Fruit fly (Drosophila melanogaster) whole organism, embryonic: ENCODE data around the gene atl.

Experiments
- CG1024 ChIP-seq: fragments of 200-800 bp; sonication (Bioruptor generic); IDR thresholded peaks from 2 replicates; pipeline ENCODE4 v1.3.6; 2022; ENCODE audit warnings: missing biosample characterization, missing genetic modification characterization
- CG10959 ChIP-seq: fragments of 200-800 bp; sonication (Bioruptor generic); IDR thresholded peaks from 2 replicates; pipeline ENCODE4 v1.3.6; 2022; ENCODE audit warnings: missing biosample characterization, missing genetic modification characterization
- CG11247 ChIP-seq: fragments of 200-800 bp; sonication (Bioruptor generic); IDR thresholded peaks from 2 replicates; pipeline ENCODE4 v1.3.6; 2022; ENCODE audit warnings: missing biosample characterization, missing genetic modification characterization
- CG14965 ChIP-seq: fragments of 200-800 bp; sonication (Bioruptor generic); optimal IDR thresholded peaks from 2 replicates; lab custom pipeline; 2016; ENCODE audit warnings: missing biosample characterization, missing genetic modification characterization, borderline replicate concordance
- CG1529 ChIP-seq: fragments of 200-800 bp; sonication (Bioruptor generic); optimal IDR thresholded peaks from 3 replicates; lab custom pipeline; 2018; ENCODE audit warnings: missing biosample characterization, missing genetic modification characterization
- CG15696 ChIP-seq: fragments of 200-800 bp; sonication (Bioruptor generic); optimal IDR thresholded peaks from 2 replicates; lab custom pipeline; 2019; ENCODE audit warnings: missing biosample characterization, mild to moderate bottlenecking, missing genetic modification characterization, moderate library complexity
- CG17385 ChIP-seq: fragments of 200-800 bp; sonication (Bioruptor generic); optimal IDR thresholded peaks from 3 replicates; lab custom pipeline; 2018; ENCODE audit warnings: missing biosample characterization, mild to moderate bottlenecking, missing genetic modification characterization
- CG33213 ChIP-seq: fragments of 200-800 bp; sonication (Bioruptor generic); optimal IDR thresholded peaks from 3 replicates; lab custom pipeline; 2016; ENCODE audit warnings: missing biosample characterization, missing genetic modification characterization
- CG3726 ChIP-seq: fragments of 200-800 bp; sonication (Bioruptor generic); IDR thresholded peaks from 3 replicates; pipeline ENCODE4, ENCODE4 v1.3.6; 2022; ENCODE audit warnings: missing biosample characterization, missing genetic modification characterization
- CG4707 ChIP-seq: fragments of 200-800 bp; sonication (Bioruptor generic); optimal IDR thresholded peaks from 2 replicates; lab custom pipeline; 2018; ENCODE audit warnings: missing biosample characterization, mild to moderate bottlenecking, missing genetic modification characterization, moderate library complexity
- CG5953 ChIP-seq: fragments of 200-800 bp; sonication (Bioruptor generic); IDR thresholded peaks from 2 replicates; pipeline ENCODE4 v1.3.6; 2022; ENCODE audit warnings: missing biosample characterization, missing genetic modification characterization
- CG6791 ChIP-seq: fragments of 200-800 bp; sonication (Bioruptor generic); IDR thresholded peaks from 3 replicates; pipeline ENCODE4 v1.3.6; 2022; ENCODE audit warnings: missing biosample characterization, missing genetic modification characterization; ENCODE audit not compliant: partially characterized antibody
- CG7556 ChIP-seq: fragments of 200-800 bp; sonication (Bioruptor generic); optimal IDR thresholded peaks from 2 replicates; lab custom pipeline; 2017; ENCODE audit warnings: missing biosample characterization, mild to moderate bottlenecking, missing genetic modification characterization
- CG8359 ChIP-seq: fragments of 200-800 bp; sonication (Bioruptor generic); optimal IDR thresholded peaks from 2 replicates; lab custom pipeline; 2017; ENCODE audit warnings: missing biosample characterization, mild to moderate bottlenecking, missing genetic modification characterization, borderline replicate concordance
- CG8765 ChIP-seq: fragments of 200-800 bp; sonication (Bioruptor generic); IDR thresholded peaks from 2 replicates; pipeline ENCODE4 v1.3.6; 2022; ENCODE audit warnings: missing biosample characterization, missing genetic modification characterization
- CG9215 ChIP-seq: fragments of 200-800 bp; sonication (Bioruptor generic); IDR thresholded peaks from 2 replicates; pipeline ENCODE4 v1.3.6; 2022; ENCODE audit warnings: missing biosample characterization, missing genetic modification characterization
- Dfd ChIP-seq, 2 experiments: fragments of >200 bp; optimal IDR thresholded peaks; 2 replicates each; lab custom pipeline; 2017; ENCODE audit warnings: missing biosample characterization in 2 of 2, missing genetic modification characterization in 2 of 2
- H15 ChIP-seq: fragments of 200-800 bp; sonication (Bioruptor generic); IDR thresholded peaks from 3 replicates; pipeline ENCODE4 v1.3.6; 2022; ENCODE audit warnings: missing biosample characterization, missing genetic modification characterization
- Hey ChIP-seq: fragments of 200-800 bp; sonication (Bioruptor generic); optimal IDR thresholded peaks from 3 replicates; lab custom pipeline; 2018; ENCODE audit warnings: missing biosample characterization, mild to moderate bottlenecking, missing genetic modification characterization
- Hmr ChIP-seq: fragments of 200-800 bp; sonication (Bioruptor generic); optimal IDR thresholded peaks from 3 replicates; lab custom pipeline; 2017; ENCODE audit warnings: mild to moderate bottlenecking, missing biosample characterization, missing genetic modification reagents, missing genetic modification characterization
- Hr3 ChIP-seq: fragments of 200-800 bp; sonication (Bioruptor generic); optimal IDR thresholded peaks from 3 replicates; lab custom pipeline; 2016; ENCODE audit warnings: missing biosample characterization, missing genetic modification characterization
- Jarid2 ChIP-seq: fragments of 200-800 bp; sonication (Bioruptor generic); optimal IDR thresholded peaks from 3 replicates; lab custom pipeline; 2017; ENCODE audit warnings: mild to moderate bottlenecking, missing biosample characterization, missing genetic modification reagents, missing genetic modification characterization
- Lim3 ChIP-seq: fragments of 200-800 bp; sonication (Bioruptor generic); IDR thresholded peaks from 2 replicates; pipeline ENCODE4 v1.3.6; 2022; ENCODE audit warnings: missing biosample characterization, missing genetic modification characterization
- Max ChIP-seq: fragments of 200-800 bp; sonication (Bioruptor generic); optimal IDR thresholded peaks from 2 replicates; lab custom pipeline; 2016; ENCODE audit warnings: missing biosample characterization, mild to moderate bottlenecking, missing genetic modification characterization
- Nf-YC ChIP-seq: fragments of 200-800 bp; optimal IDR thresholded peaks from 3 replicates; lab custom pipeline; 2019; ENCODE audit warnings: missing biosample characterization, mild to moderate bottlenecking, missing genetic modification characterization, moderate library complexity
- PHDP ChIP-seq: fragments of 200-800 bp; sonication (Bioruptor generic); optimal IDR thresholded peaks from 3 replicates; lab custom pipeline; 2018; ENCODE audit warnings: missing biosample characterization, mild to moderate bottlenecking, missing genetic modification characterization, moderate library complexity
- Six4 ChIP-seq: fragments of 200-800 bp; sonication (Bioruptor generic); optimal IDR thresholded peaks from 2 replicates; lab custom pipeline; 2016; ENCODE audit warnings: missing biosample characterization, missing genetic modification characterization
- Tbp ChIP-seq: fragments of >200 bp; optimal IDR thresholded peaks from 2 replicates; lab custom pipeline; 2018; ENCODE audit warnings: missing biosample characterization, missing genetic modification characterization
- Usf ChIP-seq: fragments of 200-800 bp; sonication (Bioruptor generic); optimal IDR thresholded peaks from 2 replicates; lab custom pipeline; 2017; ENCODE audit warnings: missing genotype, missing biosample characterization, missing genetic modification characterization
- btn ChIP-seq: fragments of 200-800 bp; sonication (Bioruptor generic); optimal IDR thresholded peaks from 2 replicates; lab custom pipeline; 2016; ENCODE audit warnings: missing biosample characterization, missing genetic modification characterization
- caup ChIP-seq: fragments of 200-800 bp; sonication (Bioruptor generic); optimal IDR thresholded peaks from 3 replicates; lab custom pipeline; 2017; ENCODE audit warnings: missing biosample characterization, mild to moderate bottlenecking, missing genetic modification characterization, moderate library complexity; ENCODE audit not compliant: severe bottlenecking
- cg ChIP-seq: fragments of 200-800 bp; sonication (Bioruptor generic); optimal IDR thresholded peaks from 3 replicates; lab custom pipeline; 2019; ENCODE audit warnings: missing biosample characterization, mild to moderate bottlenecking, missing genetic modification characterization, moderate library complexity
- disco-r ChIP-seq: fragments of 200-800 bp; sonication (Bioruptor generic); optimal IDR thresholded peaks from 2 replicates; lab custom pipeline; 2016; ENCODE audit warnings: missing biosample characterization, missing genetic modification characterization
- en ChIP-seq: fragments of 200-800 bp; sonication (Bioruptor generic); optimal IDR thresholded peaks from 2 replicates; lab custom pipeline; 2016; ENCODE audit warnings: missing biosample characterization, missing genetic modification characterization
- fd102C ChIP-seq: fragments of 200-800 bp; sonication (Bioruptor generic); optimal IDR thresholded peaks from 2 replicates; lab custom pipeline; 2018; ENCODE audit warnings: missing biosample characterization, mild to moderate bottlenecking, missing genetic modification characterization, moderate library complexity
- fd64A ChIP-seq: fragments of 200-800 bp; sonication (Bioruptor generic); optimal IDR thresholded peaks from 3 replicates; lab custom pipeline; 2018; ENCODE audit warnings: missing biosample characterization, mild to moderate bottlenecking, missing genetic modification characterization
- gem ChIP-seq: fragments of 200-800 bp; sonication (Bioruptor generic); optimal IDR thresholded peaks from 2 replicates; lab custom pipeline; 2019; ENCODE audit warnings: missing biosample characterization, mild to moderate bottlenecking, missing genetic modification characterization, moderate library complexity
- h ChIP-seq: fragments of >200 bp; optimal IDR thresholded peaks from 2 replicates; lab custom pipeline; 2017
- hth ChIP-seq: fragments of >200 bp; optimal IDR thresholded peaks from 2 replicates; lab custom pipeline; 2017; ENCODE audit warnings: inconsistent platforms
- ken ChIP-seq: fragments of 200-800 bp; sonication (Bioruptor generic); IDR thresholded peaks from 3 replicates; pipeline ENCODE4 v1.3.6; 2022; ENCODE audit warnings: missing biosample characterization, missing genetic modification characterization
- lola ChIP-seq, 3 experiments: fragments of >200 bp in 2 of 3; fragments of 200-800 bp in 1 of 3; sonication (Bioruptor generic) in 1 of 3; optimal IDR thresholded peaks; 2 replicates each; lab custom pipeline; 2017 to 2019; ENCODE audit warnings: missing biosample characterization in 3 of 3, missing genetic modification characterization in 3 of 3, mild to moderate bottlenecking in 1 of 3, moderate library complexity in 1 of 3
- odd ChIP-seq: fragments of 200-800 bp; sonication (Bioruptor generic); optimal IDR thresholded peaks from 2 replicates; lab custom pipeline; 2017; ENCODE audit warnings: missing biosample characterization, mild to moderate bottlenecking, missing genetic modification characterization
- phol ChIP-seq: fragments of 200-800 bp; sonication (Bioruptor generic); optimal IDR thresholded peaks from 3 replicates; lab custom pipeline; 2018; ENCODE audit warnings: missing biosample characterization, mild to moderate bottlenecking, missing genetic modification characterization, moderate library complexity
- pita ChIP-seq: fragments of 200-800 bp; sonication (Bioruptor generic); optimal IDR thresholded peaks from 2 replicates; lab custom pipeline; 2017; ENCODE audit warnings: missing biosample characterization, mild to moderate bottlenecking, missing genetic modification characterization
- pzg ChIP-seq: fragments of 200-800 bp; sonication (Bioruptor generic); optimal IDR thresholded peaks from 3 replicates; lab custom pipeline; 2018; ENCODE audit warnings: missing biosample characterization, mild to moderate bottlenecking, missing genetic modification characterization, moderate library complexity
- sd ChIP-seq: fragments of 200-800 bp; sonication (Bioruptor generic); optimal IDR thresholded peaks from 3 replicates; lab custom pipeline; 2018; ENCODE audit warnings: missing biosample characterization, mild to moderate bottlenecking, missing genetic modification characterization, moderate library complexity
- sim ChIP-seq: fragments of 200-800 bp; sonication (Bioruptor generic); IDR thresholded peaks from 2 replicates; pipeline ENCODE4 v1.3.6; 2022; ENCODE audit warnings: missing biosample characterization, missing genetic modification characterization
- sug ChIP-seq: fragments of 200-800 bp; optimal IDR thresholded peaks from 2 replicates; lab custom pipeline; 2019; ENCODE audit warnings: missing biosample characterization, mild to moderate bottlenecking, missing genetic modification characterization, moderate library complexity
- tx ChIP-seq: fragments of 200-800 bp; sonication (Bioruptor generic); optimal IDR thresholded peaks from 2 replicates; lab custom pipeline; 2016; ENCODE audit warnings: missing biosample characterization, missing genetic modification characterization
- wor ChIP-seq: fragments of 200-800 bp; sonication (Bioruptor generic); IDR thresholded peaks from 2 replicates; pipeline ENCODE4 v1.3.6; 2022; ENCODE audit warnings: missing biosample characterization, missing genetic modification characterization
- zen2 ChIP-seq: fragments of 200-800 bp; sonication (Bioruptor generic); IDR thresholded peaks from 3 replicates; pipeline ENCODE4 v1.3.6; 2022; ENCODE audit warnings: missing biosample characterization, missing genetic modification characterization; ENCODE audit not compliant: partially characterized antibody

atl gene

dm6 chr3R:24598549-24599204, 26.8 kb upstream of the atl start (continued):
- TF ChIP-seq CG8359 (GFP tag; lab: Kevin White, UChicago) (no peak), H15 (no peak), CG1024 (GFP tag; lab: Robert Waterston, UW) (no peak), CG15696 (tag; lab: Kevin White, UChicago) (no peak), CG17385 (GFP tag; lab: Kevin White, UChicago) (no peak), CG8765 (GFP tag; lab: Robert Waterston, UW) (no peak), Max (GFP tag; lab: Kevin White, UChicago) (no peak), Six4 (no peak), fd64A (GFP tag; lab: Kevin White, UChicago) (no peak), Lim3 (no peak), tx (no peak), PHDP (tag; lab: Kevin White, UChicago) (peak; percentile 9), Dfd (GFP tag; optimal IDR thresholded peaks at IDR 0.05; lab: Kevin White, UChicago) (no peak), CG1529 (GFP tag; lab: Kevin White, UChicago) (no peak), CG33213 (GFP tag; lab: Kevin White, UChicago) (no peak), CG6791 (GFP tag; lab: Robert Waterston, UW) (no peak), CG14965 (GFP tag; lab: Kevin White, UChicago) (no peak), Usf (GFP tag; lab: Kevin White, UChicago) (no peak), hth (lab: Kevin White, UChicago) (no peak), btn (no peak), CG5953 (GFP tag; lab: Robert Waterston, UW) (no peak), ken (GFP tag; lab: Robert Waterston, UW) (no peak), sd (tag; lab: Kevin White, UChicago) (no peak), Tbp (GFP tag; lab: Kevin White, UChicago) (no peak), h (no peak), cg (GFP tag; lab: Kevin White, UChicago) (no peak), Hmr (GFP tag; lab: Kevin White, UChicago) (no peak), CG9215 (no peak), odd (GFP tag; lab: Kevin White, UChicago) (no peak), fd102C (no peak), Hr3 (GFP tag; lab: Kevin White, UChicago) (no peak), lola (GFP tag; optimal IDR thresholded peaks at IDR 0.05; lab: Kevin White, UChicago) (no peak), en (GFP tag; lab: Kevin White, UChicago) (no peak), CG3726 (GFP tag; lab: Robert Waterston, UW) (no peak), phol (tag; lab: Kevin White, UChicago) (peak; percentile 46), CG11247 (GFP tag; lab: Robert Waterston, UW) (no peak), CG7556 (GFP tag; lab: Kevin White, UChicago) (peak; percentile 32), Nf-YC (tag; lab: Kevin White, UChicago) (no peak), disco-r (no peak), CG4707 (no peak), zen2 (no peak), gem (tag; lab: Kevin White, UChicago) (peak; percentile 49), CG10959 (GFP tag; lab: Robert Waterston, UW) (no peak), pzg (no peak), caup (no peak), Jarid2 (GFP tag; lab: Kevin White, UChicago) (no peak), sug (tag; lab: Kevin White, UChicago) (no peak), pita (GFP tag; lab: Kevin White, UChicago) (no peak), wor (GFP tag; lab: Robert Waterston, UW) (no peak), sim (GFP tag; lab: Robert Waterston, UW) (no peak), Hey (tag; lab: Kevin White, UChicago) (no peak)
